Worm (Caenorhabditis elegans): ENCODE measurements around the gene F39E9.6.

DNA sequence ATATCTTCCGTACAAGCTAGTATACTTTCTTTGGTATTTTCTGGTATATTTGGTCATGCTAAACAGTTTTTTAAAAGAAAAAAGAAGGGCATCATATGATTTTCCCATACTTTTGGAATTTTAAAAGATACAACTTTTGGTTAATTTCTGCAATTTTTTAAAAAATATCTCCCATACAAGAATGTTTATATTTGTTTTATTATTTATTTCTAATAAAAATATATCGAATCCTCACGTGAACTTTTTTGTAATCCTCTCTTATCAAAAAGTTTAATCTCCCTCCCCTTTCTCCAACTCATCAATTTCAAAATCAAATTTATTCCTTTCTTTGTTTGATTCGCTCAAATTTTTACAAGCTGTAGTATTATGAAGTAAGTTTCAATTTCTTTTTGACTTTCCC, 31.0 kb downstream of the F39E9.6 start, which contains the start of gene nep-13:
- TF ChIP-seq nhr-237 (tag; optimal IDR thresholded peaks at IDR 0.05) (no peak), duxl-1 (tag; optimal IDR thresholded peaks at IDR 0.05; ENCODE audit: poor library complexity) (no peak)
